Fruit fly (Drosophila melanogaster): ENCODE measurements around the gene CG43312.

DNA sequence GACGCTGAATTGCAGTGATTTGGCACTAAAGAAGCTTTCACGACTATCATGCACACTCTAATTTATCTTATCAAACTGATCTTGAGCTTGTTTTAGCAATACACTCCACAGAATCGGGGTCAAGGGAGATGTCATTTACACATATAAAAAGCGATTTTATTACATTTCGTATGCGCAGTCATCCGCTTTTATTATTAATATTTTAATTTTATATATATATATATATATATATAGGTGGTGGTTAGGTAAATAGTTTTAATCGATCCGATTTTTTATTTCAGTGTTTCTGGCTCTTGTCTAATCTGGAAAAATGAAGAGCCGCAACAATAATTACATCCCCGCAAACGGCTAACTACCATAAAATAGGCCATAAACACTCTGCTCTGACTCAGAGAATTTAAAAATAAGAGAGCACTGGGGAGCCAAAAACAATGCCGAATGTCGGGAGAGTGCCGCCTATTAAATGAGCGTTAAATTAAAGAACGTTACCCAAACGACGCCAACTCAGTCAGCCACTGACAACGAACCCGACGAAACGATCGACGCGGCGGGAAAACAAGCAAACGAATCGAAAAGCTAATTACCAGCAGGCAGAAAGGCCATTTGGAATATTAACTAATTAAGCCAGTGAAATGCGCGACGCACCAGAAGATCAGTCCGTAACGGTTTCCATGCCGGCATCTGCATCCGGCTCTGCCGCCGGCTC is 29.7 kb upstream of the CG43312 start:
- TF ChIP-seq CG8478 (optimal IDR thresholded peaks at IDR 0.05) (no peak), CTCF (optimal IDR thresholded peaks at IDR 0.05) (no peak)

All from S2 (cell line).